Worm (Caenorhabditis elegans): ENCODE measurements around the gene Y116A8C.10.

ce11 chrIV:16931077-16931476 is 7.8 kb downstream of the Y116A8C.10 start, which contains the start of gene Y116A8C.49:
- TF ChIP-seq ama-1 (optimal IDR thresholded peaks at IDR 0.05) (no peak), ama-1 (GFP tag; optimal IDR thresholded peaks at IDR 0.05) (no peak), madf-6 (GFP tag; IDR thresholded peaks at IDR 0.05) (no peak), Y56A3A.18 (GFP tag; IDR thresholded peaks at IDR 0.05) (no peak), cebp-2 (GFP tag; IDR thresholded peaks at IDR 0.05) (no peak), lin-26 (GFP tag; IDR thresholded peaks at IDR 0.05) (no peak), hlh-12 (tag; optimal IDR thresholded peaks at IDR 0.05) (no peak)

All from whole organism, young adult.